Worm (Caenorhabditis elegans) whole organism, L2 larva: ENCODE measurements around the gene W04G3.13.

Source experiments
- C34F6.9 ChIP-seq: fragments of 150-350 bp; optimal IDR thresholded peaks from 2 replicates; lab custom pipeline; 2014; ENCODE audit warnings: missing biosample characterization, missing genetic modification characterization
- F13H6.1 ChIP-seq: sonication (generic microtip); optimal IDR thresholded peaks from 2 replicates; lab custom pipeline; 2016; ENCODE audit warnings: missing genetic modification characterization, missing compliant biosample characterization
- ZK546.5 ChIP-seq: sonication (generic microtip); optimal IDR thresholded peaks from 2 replicates; lab custom pipeline; 2017; ENCODE audit warnings: missing biosample characterization, missing genetic modification characterization
- alr-1 ChIP-seq: fragments of 150-350 bp; optimal IDR thresholded peaks from 2 replicates; lab custom pipeline; 2014; ENCODE audit warnings: missing biosample characterization, missing genetic modification characterization
- ama-1 ChIP-seq: fragments of 150-350 bp; optimal IDR thresholded peaks from 2 replicates; lab custom pipeline; 2018; ENCODE audit warnings: inconsistent platforms
- blmp-1 ChIP-seq: sonication (generic microtip); optimal IDR thresholded peaks from 2 replicates; lab custom pipeline; 2017; ENCODE audit warnings: missing genetic modification characterization, mild to moderate bottlenecking, missing compliant biosample characterization, antibody characterized with exemption, moderate library complexity; ENCODE audit not compliant: insufficient read depth
- ceh-16 ChIP-seq: fragments of 150-350 bp; optimal IDR thresholded peaks from 2 replicates; lab custom pipeline; 2014; ENCODE audit warnings: missing biosample characterization, missing genetic modification characterization
- ceh-82 ChIP-seq: fragments of 150-350 bp; optimal IDR thresholded peaks from 2 replicates; lab custom pipeline; 2014; ENCODE audit warnings: missing biosample characterization, missing genetic modification characterization
- crh-2 ChIP-seq: sonication (generic microtip); optimal IDR thresholded peaks from 2 replicates; lab custom pipeline; 2017; ENCODE audit warnings: missing biosample characterization, missing genetic modification characterization
- dmd-4 ChIP-seq: sonication (generic microtip); optimal IDR thresholded peaks from 2 replicates; lab custom pipeline; 2017; ENCODE audit warnings: missing biosample characterization, missing genetic modification characterization
- egl-27 ChIP-seq: sonication (generic microtip); optimal IDR thresholded peaks from 3 replicates; lab custom pipeline; 2017; ENCODE audit warnings: missing biosample characterization, missing genetic modification reagents, missing genetic modification characterization
- elt-1 ChIP-seq: fragments of 150-350 bp; optimal IDR thresholded peaks from 2 replicates; lab custom pipeline; 2014; ENCODE audit warnings: missing biosample characterization, missing genetic modification characterization
- elt-3 ChIP-seq: sonication (generic microtip); optimal IDR thresholded peaks from 2 replicates; lab custom pipeline; 2017; ENCODE audit warnings: missing biosample characterization, missing genetic modification characterization
- fos-1 ChIP-seq: fragments of 150-350 bp; optimal IDR thresholded peaks from 2 replicates; lab custom pipeline; 2014; ENCODE audit warnings: missing biosample characterization, missing genetic modification characterization
- gmeb-1 ChIP-seq: fragments of 150-350 bp; optimal IDR thresholded peaks from 2 replicates; lab custom pipeline; 2014; ENCODE audit warnings: missing biosample characterization, missing genetic modification characterization
- lin-13 ChIP-seq: fragments of 150-350 bp; optimal IDR thresholded peaks from 2 replicates; lab custom pipeline; 2014; ENCODE audit warnings: missing biosample characterization, missing genetic modification reagents, missing genetic modification characterization
- lin-39 ChIP-seq: fragments of 150-350 bp; optimal IDR thresholded peaks from 2 replicates; lab custom pipeline; 2014; ENCODE audit warnings: missing biosample characterization, missing genetic modification reagents, missing genetic modification characterization
- lsy-2 ChIP-seq, 2 experiments: fragments of 150-350 bp in 1 of 2; sonication (generic microtip) in 1 of 2; optimal IDR thresholded peaks; 2 replicates each; lab custom pipeline; 2014 to 2017; ENCODE audit warnings: missing biosample characterization in 2 of 2, missing genetic modification characterization in 2 of 2
- mab-5 ChIP-seq: fragments of 150-350 bp; optimal IDR thresholded peaks from 2 replicates; lab custom pipeline; 2014; ENCODE audit warnings: missing biosample characterization, missing genetic modification characterization
- mbf-1 ChIP-seq: sonication (generic microtip); optimal IDR thresholded peaks from 2 replicates; lab custom pipeline; 2017; ENCODE audit warnings: missing biosample characterization, missing genetic modification characterization
- mdl-1 ChIP-seq, 2 experiments: fragments of 150-350 bp in 1 of 2; sonication (generic microtip) in 1 of 2; optimal IDR thresholded peaks; 2 replicates each; lab custom pipeline; 2017; ENCODE audit warnings: missing biosample characterization in 2 of 2, missing genetic modification characterization in 2 of 2
- nhr-10 ChIP-seq: sonication (generic microtip); optimal IDR thresholded peaks from 2 replicates; lab custom pipeline; 2017; ENCODE audit warnings: missing biosample characterization, missing genetic modification characterization
- nhr-11 ChIP-seq: fragments of 150-350 bp; optimal IDR thresholded peaks from 2 replicates; lab custom pipeline; 2014; ENCODE audit warnings: missing biosample characterization, missing genetic modification characterization
- nhr-12 ChIP-seq: fragments of 150-350 bp; optimal IDR thresholded peaks from 2 replicates; lab custom pipeline; 2014; ENCODE audit warnings: missing biosample characterization, missing genetic modification characterization
- nhr-129 ChIP-seq: fragments of 150-350 bp; optimal IDR thresholded peaks from 2 replicates; lab custom pipeline; 2014; ENCODE audit warnings: missing biosample characterization, missing genetic modification characterization
- nhr-21 ChIP-seq: fragments of 150-350 bp; optimal IDR thresholded peaks from 2 replicates; lab custom pipeline; 2014; ENCODE audit warnings: missing biosample characterization, missing genetic modification characterization
- nhr-23 ChIP-seq: fragments of 150-350 bp; optimal IDR thresholded peaks from 2 replicates; lab custom pipeline; 2014; ENCODE audit warnings: missing biosample characterization, missing genetic modification reagents, missing genetic modification characterization
- nhr-25 ChIP-seq: fragments of 150-350 bp; sonication (generic microtip); optimal IDR thresholded peaks from 3 replicates; lab custom pipeline; 2014; ENCODE audit warnings: missing biosample characterization, missing genetic modification characterization
- nhr-6 ChIP-seq: fragments of 150-350 bp; optimal IDR thresholded peaks from 2 replicates; lab custom pipeline; 2014; ENCODE audit warnings: missing biosample characterization, missing genetic modification characterization
- nhr-77 ChIP-seq: fragments of 150-350 bp; optimal IDR thresholded peaks from 2 replicates; lab custom pipeline; 2014; ENCODE audit warnings: missing biosample characterization, missing genetic modification characterization
- peb-1 ChIP-seq: fragments of 150-350 bp; optimal IDR thresholded peaks from 2 replicates; lab custom pipeline; 2014; ENCODE audit warnings: missing biosample characterization, missing genetic modification characterization
- sem-4 ChIP-seq: fragments of 150-350 bp; optimal IDR thresholded peaks from 2 replicates; lab custom pipeline; 2014; ENCODE audit warnings: missing biosample characterization, missing genetic modification reagents, missing genetic modification characterization
- skn-1 ChIP-seq: sonication (generic microtip); optimal IDR thresholded peaks from 2 replicates; lab custom pipeline; 2017; ENCODE audit warnings: missing biosample characterization, missing genetic modification characterization
- sma-3 ChIP-seq: sonication (generic microtip); optimal IDR thresholded peaks from 2 replicates; lab custom pipeline; 2016; ENCODE audit warnings: missing genetic modification reagents, missing genetic modification characterization, missing compliant biosample characterization
- sma-9 ChIP-seq, 2 experiments: fragments of 150-350 bp in 1 of 2; sonication (generic microtip) in 1 of 2; optimal IDR thresholded peaks; 2 replicates each; lab custom pipeline; 2014 to 2016; ENCODE audit warnings: missing genetic modification characterization in 2 of 2, mild to moderate bottlenecking in 1 of 2, missing biosample characterization in 1 of 2, missing compliant biosample characterization in 1 of 2, missing genetic modification reagents in 1 of 2, moderate library complexity in 1 of 2
- snpc-4 ChIP-seq: fragments of 150-350 bp; optimal IDR thresholded peaks from 2 replicates; lab custom pipeline; 2014; ENCODE audit warnings: missing biosample characterization, missing genetic modification characterization
- unc-39 ChIP-seq: fragments of 150-350 bp; optimal IDR thresholded peaks from 2 replicates; lab custom pipeline; 2014; ENCODE audit warnings: missing biosample characterization, missing genetic modification characterization
- unc-62 ChIP-seq: fragments of 150-350 bp; optimal IDR thresholded peaks from 2 replicates; lab custom pipeline; 2014; ENCODE audit warnings: missing biosample characterization, missing genetic modification reagents, missing genetic modification characterization
- zag-1 ChIP-seq: fragments of 150-350 bp; optimal IDR thresholded peaks from 2 replicates; lab custom pipeline; 2014; ENCODE audit warnings: missing biosample characterization, missing genetic modification characterization
- ztf-11 ChIP-seq: sonication (generic microtip); optimal IDR thresholded peaks from 2 replicates; lab custom pipeline; 2017; ENCODE audit warnings: missing biosample characterization, missing genetic modification characterization

The W04G3.13 gene

ce11 chrX:11033952-11034287 lies 45.6 kb downstream of the W04G3.13 start:
- TF ChIP-seq dmd-4 (tag; lab: Kevin White, UChicago) (no peak), fos-1 (tag; lab: Kevin White, UChicago) (no peak)

ce11 chrX:11033128-11033951 lies 46.2 kb downstream of the W04G3.13 start:
- TF ChIP-seq F13H6.1 (tag; lab: Kevin White, UChicago) (no peak), nhr-25 (peak; percentile 12), ama-1 (no peak), blmp-1 (tag; lab: Kevin White, UChicago) (peak; percentile 63), zag-1 (no peak), ceh-16 (tag; lab: Kevin White, UChicago) (peak; percentile 64), fos-1 (tag; lab: Kevin White, UChicago) (no peak)
- TF ChIP-seq, all 48 proteins: peak for 3

ce11 chrX:11032412-11032811 lies 47.2 kb downstream of the W04G3.13 start:
- TF ChIP-seq gmeb-1 (tag; lab: Kevin White, UChicago): no peak
- TF ChIP-seq lin-39 (tag; lab: Kevin White, UChicago): no peak
- no peak for TF ChIP-seq mab-5 (tag; lab: Kevin White, UChicago)
- no peak for TF ChIP-seq egl-27 (tag; lab: Kevin White, UChicago)
- TF ChIP-seq nhr-11 (tag; lab: Kevin White, UChicago): no peak
- no peak for TF ChIP-seq nhr-10 (tag; lab: Kevin White, UChicago)
- TF ChIP-seq lsy-2 (tag; optimal IDR thresholded peaks at IDR 0.05; lab: Kevin White, UChicago): no peak
- no peak for TF ChIP-seq blmp-1 (tag; lab: Kevin White, UChicago)
- TF ChIP-seq F13H6.1 (tag; lab: Kevin White, UChicago): no peak
- no peak for TF ChIP-seq nhr-21 (tag; lab: Kevin White, UChicago)
- no peak for TF ChIP-seq sem-4 (tag; lab: Kevin White, UChicago)
- no peak for TF ChIP-seq ceh-82
- no peak for TF ChIP-seq C34F6.9
- no peak for TF ChIP-seq nhr-129 (tag; lab: Kevin White, UChicago)
- no peak for TF ChIP-seq ceh-16 (tag; lab: Kevin White, UChicago)
- TF ChIP-seq sma-3 (GFP tag; lab: Kevin White, UChicago): no peak
- TF ChIP-seq sma-9 (GFP tag; optimal IDR thresholded peaks at IDR 0.05; lab: Kevin White, UChicago): no peak
- TF ChIP-seq sma-9 (tag; optimal IDR thresholded peaks at IDR 0.05; lab: Kevin White, UChicago): no peak
- no peak for TF ChIP-seq fos-1 (tag; lab: Kevin White, UChicago)
- no peak for TF ChIP-seq nhr-6
- TF ChIP-seq ZK546.5 (tag; lab: Kevin White, UChicago): no peak
- TF ChIP-seq, all 48 proteins: peak for 0

ce11 chrX:11031869-11032268 lies 47.7 kb downstream of the W04G3.13 start:
- no peak for TF ChIP-seq nhr-23
- TF ChIP-seq unc-39 (tag; lab: Kevin White, UChicago): no peak
- no peak for TF ChIP-seq C34F6.9
- no peak for TF ChIP-seq ceh-82
- no peak for TF ChIP-seq elt-3 (tag; lab: Kevin White, UChicago)
- no peak for TF ChIP-seq ZK546.5 (tag; lab: Kevin White, UChicago)
- no peak for TF ChIP-seq nhr-12 (tag; lab: Kevin White, UChicago)
- TF ChIP-seq gmeb-1 (tag; lab: Kevin White, UChicago): no peak
- no peak for TF ChIP-seq sem-4 (tag; lab: Kevin White, UChicago)
- no peak for TF ChIP-seq lsy-2 (tag; optimal IDR thresholded peaks at IDR 0.05; lab: Kevin White, UChicago)
- no peak for TF ChIP-seq sma-3 (GFP tag; lab: Kevin White, UChicago)

- peak; percentile 65 for TF ChIP-seq mab-5 (tag; lab: Kevin White, UChicago)
- peak; percentile 78 for TF ChIP-seq lin-13
- TF ChIP-seq sma-3 (GFP tag; lab: Kevin White, UChicago): peak; percentile 93
- no peak for TF ChIP-seq skn-1 (tag; lab: Kevin White, UChicago)
- peak; percentile 8 for TF ChIP-seq snpc-4 (tag; lab: Kevin White, UChicago)
- peak; percentile 13 for TF ChIP-seq nhr-77
- TF ChIP-seq unc-39 (tag; lab: Kevin White, UChicago): peak; percentile 9
- TF ChIP-seq ama-1: no peak
- TF ChIP-seq elt-3 (tag; lab: Kevin White, UChicago): no peak
- TF ChIP-seq dmd-4 (tag; lab: Kevin White, UChicago): no peak
- peak; percentile 90 for TF ChIP-seq nhr-21 (tag; lab: Kevin White, UChicago)
- TF ChIP-seq crh-2 (tag; lab: Kevin White, UChicago): peak; percentile 80
- peak; percentile 37 for TF ChIP-seq peb-1
- no peak for TF ChIP-seq alr-1 (tag; lab: Kevin White, UChicago)
- peak; percentile 32 for TF ChIP-seq nhr-11 (tag; lab: Kevin White, UChicago)
- peak; percentile 92 for TF ChIP-seq nhr-129 (tag; lab: Kevin White, UChicago)
- TF ChIP-seq F13H6.1 (tag; lab: Kevin White, UChicago): peak; percentile 99
- peak; percentile 96 for TF ChIP-seq sem-4 (tag; lab: Kevin White, UChicago)
- peak; percentile 48 for TF ChIP-seq unc-62 (GFP tag; lab: Kevin White, UChicago)
- peak; percentile 59 for TF ChIP-seq fos-1 (tag; lab: Kevin White, UChicago)
- peak; percentile 82 for TF ChIP-seq nhr-6
- peak; percentile 86 to 92 for TF ChIP-seq mdl-1 (tag; optimal IDR thresholded peaks at IDR 0.05; lab: Kevin White, UChicago)
- no peak for TF ChIP-seq ztf-11 (tag; lab: Kevin White, UChicago)
- no peak for TF ChIP-seq mbf-1
- peak; percentile 92 for TF ChIP-seq zag-1
- no peak for TF ChIP-seq elt-1 (tag; lab: Kevin White, UChicago)
These were observed 48.4 kb downstream of the W04G3.13 start for ce11 chrX:11031047-11031695.
